Fruit fly (Drosophila melanogaster) whole organism, embryonic: ENCODE results near the gene CG17107.

ENCODE experiments used
- Abd-B ChIP-seq: fragments of 200-800 bp; sonication (Bioruptor generic); optimal IDR thresholded peaks from 2 replicates; lab custom pipeline; 2018; ENCODE audit warnings: missing biosample characterization, mild to moderate bottlenecking, missing genetic modification characterization, moderate library complexity
- Atf-2 ChIP-seq: fragments of 200-800 bp; sonication (Bioruptor generic); optimal IDR thresholded peaks from 2 replicates; lab custom pipeline; 2016; ENCODE audit warnings: missing biosample characterization, missing genetic modification characterization
- CG10654 ChIP-seq: fragments of 200-800 bp; sonication (Bioruptor generic); optimal IDR thresholded peaks from 2 replicates; lab custom pipeline; 2016; ENCODE audit warnings: missing biosample characterization, missing genetic modification characterization
- CG13894 ChIP-seq: fragments of 200-800 bp; sonication (Bioruptor generic); optimal IDR thresholded peaks from 3 replicates; lab custom pipeline; 2018; ENCODE audit warnings: missing biosample characterization, mild to moderate bottlenecking, missing genetic modification characterization, moderate library complexity
- CG14667 ChIP-seq: fragments of 200-800 bp; sonication (Bioruptor generic); IDR thresholded peaks from 2 replicates; pipeline ENCODE4 v1.3.6; 2022; ENCODE audit warnings: missing biosample characterization, missing genetic modification characterization
- CG14710 ChIP-seq: fragments of 200-800 bp; sonication (Bioruptor generic); optimal IDR thresholded peaks from 3 replicates; lab custom pipeline; 2019; ENCODE audit warnings: missing biosample characterization, mild to moderate bottlenecking, missing genetic modification characterization, moderate library complexity
- CG15696 ChIP-seq: fragments of 200-800 bp; sonication (Bioruptor generic); optimal IDR thresholded peaks from 2 replicates; lab custom pipeline; 2019; ENCODE audit warnings: missing biosample characterization, mild to moderate bottlenecking, missing genetic modification characterization, moderate library complexity
- CG16813 ChIP-seq: fragments of 200-800 bp; sonication (Bioruptor generic); IDR thresholded peaks from 3 replicates; pipeline ENCODE4 v1.3.6; 2022; ENCODE audit warnings: missing biosample characterization, missing genetic modification characterization; ENCODE audit not compliant: partially characterized antibody
- CG17568 ChIP-seq: fragments of 200-800 bp; sonication (Bioruptor generic); optimal IDR thresholded peaks from 2 replicates; lab custom pipeline; 2018; ENCODE audit warnings: missing biosample characterization, mild to moderate bottlenecking, missing genetic modification characterization, moderate library complexity
- CG17612 ChIP-seq: fragments of 200-800 bp; sonication (Bioruptor generic); IDR thresholded peaks from 2 replicates; pipeline ENCODE4 v1.3.6; 2022; ENCODE audit warnings: missing biosample characterization, missing genetic modification characterization
- CG17802 ChIP-seq: fragments of 200-800 bp; sonication (Bioruptor generic); optimal IDR thresholded peaks from 2 replicates; lab custom pipeline; 2018; ENCODE audit warnings: missing biosample characterization, mild to moderate bottlenecking, missing genetic modification characterization, moderate library complexity
- CG3726 ChIP-seq: fragments of 200-800 bp; sonication (Bioruptor generic); IDR thresholded peaks from 3 replicates; pipeline ENCODE4, ENCODE4 v1.3.6; 2022; ENCODE audit warnings: missing biosample characterization, missing genetic modification characterization
- CG3995 ChIP-seq: fragments of 200-800 bp; sonication (Bioruptor generic); optimal IDR thresholded peaks from 3 replicates; lab custom pipeline; 2016; ENCODE audit warnings: missing biosample characterization, missing genetic modification characterization
- CG4617 ChIP-seq: fragments of 200-800 bp; sonication (Bioruptor generic); optimal IDR thresholded peaks from 3 replicates; lab custom pipeline; 2016; ENCODE audit warnings: missing biosample characterization, missing genetic modification characterization, borderline replicate concordance
- CG7556 ChIP-seq: fragments of 200-800 bp; sonication (Bioruptor generic); optimal IDR thresholded peaks from 2 replicates; lab custom pipeline; 2017; ENCODE audit warnings: missing biosample characterization, mild to moderate bottlenecking, missing genetic modification characterization
- CG8281 ChIP-seq: fragments of 200-800 bp; sonication (Bioruptor generic); optimal IDR thresholded peaks from 2 replicates; lab custom pipeline; 2018; ENCODE audit warnings: missing biosample characterization, mild to moderate bottlenecking, missing genetic modification characterization, moderate library complexity
- CG8388 ChIP-seq: fragments of 200-800 bp; sonication (Bioruptor generic); optimal IDR thresholded peaks from 2 replicates; lab custom pipeline; 2019; ENCODE audit warnings: missing biosample characterization, mild to moderate bottlenecking, missing genetic modification characterization, moderate library complexity
- CG8765 ChIP-seq: fragments of 200-800 bp; sonication (Bioruptor generic); IDR thresholded peaks from 2 replicates; pipeline ENCODE4 v1.3.6; 2022; ENCODE audit warnings: missing biosample characterization, missing genetic modification characterization
- CG9876 ChIP-seq: fragments of 200-800 bp; sonication (Bioruptor generic); optimal IDR thresholded peaks from 2 replicates; lab custom pipeline; 2016; ENCODE audit warnings: missing biosample characterization, missing genetic modification characterization
- Dref ChIP-seq: fragments of 200-800 bp; sonication (Bioruptor generic); IDR thresholded peaks from 2 replicates; pipeline ENCODE4 v1.3.6; 2022; ENCODE audit warnings: missing biosample characterization, missing genetic modification characterization
- Eip74EF ChIP-seq, 2 experiments: fragments of 200-800 bp in 1 of 2; fragments of >200 bp in 1 of 2; sonication (Bioruptor generic) in 1 of 2; optimal IDR thresholded peaks; 2 replicates each; lab custom pipeline; 2017 to 2019; ENCODE audit warnings: missing biosample characterization in 2 of 2, missing genetic modification characterization in 2 of 2, mild to moderate bottlenecking in 1 of 2, moderate library complexity in 1 of 2
- Ets65A ChIP-seq: fragments of 200-800 bp; sonication (Bioruptor generic); peaks from one replicate; lab custom pipeline; 2016; ENCODE audit warnings: missing biosample characterization, missing genetic modification characterization
- HLH4C ChIP-seq: fragments of 200-800 bp; sonication (Bioruptor generic); IDR thresholded peaks from 3 replicates; pipeline ENCODE4 v1.3.6; 2022; ENCODE audit warnings: missing biosample characterization, missing genetic modification characterization; ENCODE audit not compliant: partially characterized antibody
- Hmx ChIP-seq: fragments of 200-800 bp; sonication (Bioruptor generic); optimal IDR thresholded peaks from 2 replicates; lab custom pipeline; 2016; ENCODE audit warnings: missing biosample characterization, missing genetic modification characterization
- Hr39 ChIP-seq: fragments of >200 bp; optimal IDR thresholded peaks from 2 replicates; lab custom pipeline; 2017
- Hr78 ChIP-seq, 2 experiments: fragments of 200-800 bp in 1 of 2; fragments of >200 bp in 1 of 2; sonication (Bioruptor generic) in 1 of 2; optimal IDR thresholded peaks; 2 replicates each; lab custom pipeline; 2017 to 2019; ENCODE audit warnings: missing biosample characterization in 2 of 2, missing genetic modification characterization in 2 of 2, mild to moderate bottlenecking in 1 of 2, moderate library complexity in 1 of 2
- MTF-1 ChIP-seq: fragments of 200-800 bp; sonication (Bioruptor generic); optimal IDR thresholded peaks from 2 replicates; lab custom pipeline; 2018; ENCODE audit warnings: missing biosample characterization, mild to moderate bottlenecking, missing genetic modification characterization, borderline replicate concordance
- Mrtf ChIP-seq: fragments of 200-800 bp; sonication (Bioruptor generic); IDR thresholded peaks from 3 replicates; pipeline ENCODE4 v1.3.6; 2022; ENCODE audit warnings: missing biosample characterization, missing genetic modification characterization
- NK7.1 ChIP-seq: fragments of 200-800 bp; sonication (Bioruptor generic); optimal IDR thresholded peaks from 3 replicates; lab custom pipeline; 2016; ENCODE audit warnings: missing biosample characterization, missing genetic modification characterization
- Pdp1 ChIP-seq, 2 experiments: fragments of 200-800 bp; sonication (Bioruptor generic); optimal IDR thresholded peaks; 3 replicates each; lab custom pipeline; 2016; ENCODE audit warnings: missing biosample characterization in 2 of 2, missing genetic modification characterization in 2 of 2, mild to moderate bottlenecking in 1 of 2, moderate library complexity in 1 of 2
- Scr ChIP-seq: fragments of 200-800 bp; sonication (Bioruptor generic); IDR thresholded peaks from 2 replicates; pipeline ENCODE4 v1.3.6; 2022; ENCODE audit warnings: missing biosample characterization, missing genetic modification characterization; ENCODE audit not compliant: partially characterized antibody
- abd-A ChIP-seq: fragments of 200-800 bp; sonication (Bioruptor generic); optimal IDR thresholded peaks from 3 replicates; lab custom pipeline; 2019; ENCODE audit warnings: missing biosample characterization, mild to moderate bottlenecking, missing genetic modification characterization, moderate library complexity
- ac ChIP-seq: fragments of 200-800 bp; sonication (Bioruptor generic); optimal IDR thresholded peaks from 3 replicates; lab custom pipeline; 2017; ENCODE audit warnings: missing biosample characterization, mild to moderate bottlenecking, missing genetic modification characterization
- ara ChIP-seq: fragments of 200-800 bp; sonication (Bioruptor generic); IDR thresholded peaks from 2 replicates; pipeline ENCODE4 v1.3.6; 2022; ENCODE audit warnings: missing biosample characterization, missing genetic modification characterization
- cg ChIP-seq: fragments of 200-800 bp; sonication (Bioruptor generic); optimal IDR thresholded peaks from 3 replicates; lab custom pipeline; 2019; ENCODE audit warnings: missing biosample characterization, mild to moderate bottlenecking, missing genetic modification characterization, moderate library complexity
- dmrt11E ChIP-seq: fragments of 200-800 bp; sonication (Bioruptor generic); optimal IDR thresholded peaks from 3 replicates; lab custom pipeline; 2018; ENCODE audit warnings: missing biosample characterization, mild to moderate bottlenecking, missing genetic modification characterization, moderate library complexity
- fd3F ChIP-seq: fragments of 200-800 bp; sonication (Bioruptor generic); optimal IDR thresholded peaks from 2 replicates; lab custom pipeline; 2018; ENCODE audit warnings: missing biosample characterization, mild to moderate bottlenecking, missing genetic modification characterization, moderate library complexity
- fru ChIP-seq: fragments of >200 bp; optimal IDR thresholded peaks from 2 replicates; lab custom pipeline; 2017
- kni ChIP-seq: fragments of 200-800 bp; sonication (Bioruptor generic); optimal IDR thresholded peaks from 3 replicates; lab custom pipeline; 2017; ENCODE audit warnings: mild to moderate bottlenecking, missing biosample characterization, missing genetic modification reagents, missing genetic modification characterization
- mam ChIP-seq: fragments of 200-800 bp; sonication (Bioruptor generic); optimal IDR thresholded peaks from 3 replicates; lab custom pipeline; 2016; ENCODE audit warnings: missing biosample characterization, missing genetic modification characterization
- pan ChIP-seq, 4 experiments: fragments of >200 bp in 3 of 4; fragments of 200-800 bp in 1 of 4; sonication (Bioruptor generic) in 1 of 4; optimal IDR thresholded peaks in 3 of 4; IDR thresholded peaks in 1 of 4; 2 replicates each; pipeline versions ENCODE4 v1.3.6 to Lab custom; 2017 to 2022; ENCODE audit warnings: missing biosample characterization in 2 of 4, missing genetic modification characterization in 2 of 4, mixed read lengths in 1 of 4
- pho ChIP-seq: fragments of 200-800 bp; sonication (Bioruptor generic); optimal IDR thresholded peaks from 2 replicates; lab custom pipeline; 2016; ENCODE audit warnings: missing biosample characterization, missing genetic modification characterization
- scrt ChIP-seq: fragments of 200-800 bp; sonication (Bioruptor generic); optimal IDR thresholded peaks from 2 replicates; lab custom pipeline; 2018; ENCODE audit warnings: missing biosample characterization, mild to moderate bottlenecking, missing genetic modification characterization, moderate library complexity
- slp2 ChIP-seq: fragments of 200-800 bp; sonication (Bioruptor generic); optimal IDR thresholded peaks from 2 replicates; lab custom pipeline; 2016; ENCODE audit warnings: missing biosample characterization, missing genetic modification characterization
- tap ChIP-seq: fragments of 200-800 bp; optimal IDR thresholded peaks from 3 replicates; lab custom pipeline; 2019; ENCODE audit warnings: missing biosample characterization, mild to moderate bottlenecking, missing genetic modification characterization, moderate library complexity
- tin ChIP-seq: fragments of 200-800 bp; sonication (Bioruptor generic); optimal IDR thresholded peaks from 3 replicates; lab custom pipeline; 2016; ENCODE audit warnings: missing biosample characterization, missing genetic modification characterization
- vfl ChIP-seq: fragments of 200-800 bp; sonication (Bioruptor generic); optimal IDR thresholded peaks from 2 replicates; lab custom pipeline; 2016; ENCODE audit warnings: missing biosample characterization, missing genetic modification characterization
- vnd ChIP-seq: fragments of 200-800 bp; sonication (Bioruptor generic); IDR thresholded peaks from 3 replicates; pipeline ENCODE4 v1.3.6; 2022; ENCODE audit warnings: missing biosample characterization, missing genetic modification characterization; ENCODE audit not compliant: partially characterized antibody
- wdn ChIP-seq: fragments of 200-800 bp; sonication (Bioruptor generic); IDR thresholded peaks from 2 replicates; pipeline ENCODE4 v1.3.6; 2022; ENCODE audit warnings: missing biosample characterization, missing genetic modification characterization

Gene CG17107

DNA sequence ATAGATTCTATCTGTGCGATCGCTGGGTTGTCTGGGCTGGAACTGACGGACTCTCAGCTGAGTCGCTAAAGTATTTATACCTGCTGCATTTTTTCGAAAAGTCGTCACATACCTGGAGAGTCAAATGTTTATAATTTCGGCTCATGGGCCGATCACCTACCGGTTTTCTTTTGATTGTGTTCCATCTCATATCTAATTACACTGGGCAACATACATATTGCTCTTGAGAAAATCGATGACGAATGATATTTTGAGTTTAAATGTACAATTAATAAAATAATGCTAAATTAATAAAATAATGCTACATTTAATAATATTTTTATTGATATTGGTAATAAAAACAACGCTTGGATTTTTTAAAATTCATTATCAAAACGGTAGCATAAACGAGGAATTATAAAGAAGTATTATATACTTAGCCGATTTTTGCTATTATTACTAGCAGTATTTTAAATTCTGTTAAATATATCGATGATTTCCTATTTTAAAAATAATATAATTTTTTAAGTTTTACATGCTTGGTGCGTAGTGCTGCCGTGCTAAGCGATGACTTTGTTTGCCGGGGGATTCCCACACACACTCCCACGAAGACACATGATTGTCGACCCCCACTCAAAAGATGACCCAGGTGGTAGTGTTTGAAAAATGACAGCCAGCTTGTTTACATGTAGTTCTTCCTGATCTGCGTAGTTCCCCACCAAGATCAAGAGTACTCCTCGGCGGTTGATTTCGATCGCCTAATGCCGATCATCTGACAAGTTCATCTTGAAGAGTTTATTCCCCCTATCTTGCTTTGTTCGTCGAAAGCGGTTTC is 7.7 kb downstream of the CG17107 start, which contains the start of gene CG7294 (continued):
- TF ChIP-seq dmrt11E (tag; lab: Kevin White, UChicago) (peak; percentile 56), kni (GFP tag; lab: Kevin White, UChicago) (no peak), vnd (no peak), tap (no peak), CG17802 (tag; lab: Kevin White, UChicago) (no peak), scrt (GFP tag; lab: Kevin White, UChicago) (no peak), Ets65A (no peak), fru (lab: Kevin White, UChicago) (no peak), Abd-B (GFP tag; lab: Kevin White, UChicago) (no peak), CG16813 (GFP tag; lab: Robert Waterston, UW) (no peak), Scr (no peak), NK7.1 (no peak), mam (GFP tag; lab: Kevin White, UChicago) (no peak), cg (GFP tag; lab: Kevin White, UChicago) (no peak), Pdp1 (GFP tag; optimal IDR thresholded peaks at IDR 0.05; lab: Kevin White, UChicago) (no peak), pan (optimal IDR thresholded peaks at IDR 0.05; lab: Kevin White, UChicago) (no peak), pan (GFP tag; optimal IDR thresholded peaks at IDR 0.05 in 1 of 2, IDR thresholded peaks at IDR 0.05 in 1 of 2) (no peak), slp2 (GFP tag; lab: Kevin White, UChicago) (no peak), fd3F (GFP tag; lab: Kevin White, UChicago) (no peak), abd-A (tag; lab: Kevin White, UChicago) (peak; percentile 8), CG17612 (GFP tag; lab: Robert Waterston, UW) (no peak), CG14710 (tag; lab: Kevin White, UChicago) (peak; percentile 20), Mrtf (GFP tag; lab: Robert Waterston, UW) (no peak), CG15696 (no peak), MTF-1 (GFP tag; lab: Kevin White, UChicago) (no peak), CG9876 (GFP tag; lab: Kevin White, UChicago) (no peak), Atf-2 (GFP tag; lab: Kevin White, UChicago) (no peak), ara (GFP tag; lab: Robert Waterston, UW) (no peak), CG8281 (tag; lab: Kevin White, UChicago) (no peak), CG17568 (GFP tag; lab: Kevin White, UChicago) (no peak), Hmx (no peak), CG4617 (GFP tag; lab: Kevin White, UChicago) (no peak), CG8765 (GFP tag; lab: Robert Waterston, UW) (no peak), Hr39 (no peak), vfl (GFP tag; lab: Kevin White, UChicago) (no peak), Dref (GFP tag; lab: Robert Waterston, UW) (no peak), Hr78 (GFP tag; optimal IDR thresholded peaks at IDR 0.05; lab: Kevin White, UChicago) (no peak), CG3726 (GFP tag; lab: Robert Waterston, UW) (no peak), Eip74EF (GFP tag; optimal IDR thresholded peaks at IDR 0.05; lab: Kevin White, UChicago) (no peak), CG10654 (no peak), CG13894 (tag; lab: Kevin White, UChicago) (peak; percentile 38), tin (GFP tag; lab: Kevin White, UChicago) (no peak), CG7556 (peak; percentile 49), CG8388 (GFP tag; lab: Kevin White, UChicago) (no peak), HLH4C (no peak), pho (GFP tag; lab: Kevin White, UChicago) (no peak), wdn (no peak), ac (GFP tag; lab: Kevin White, UChicago) (no peak), CG3995 (no peak), CG14667 (GFP tag; lab: Robert Waterston, UW) (no peak)
